Fruit fly (Drosophila melanogaster) whole organism, embryonic: ENCODE results near the gene CG43248.

Source experiments
- Awh ChIP-seq: fragments of 200-800 bp; sonication (Bioruptor generic); IDR thresholded peaks from 2 replicates; pipeline ENCODE4, ENCODE4 v1.3.6; 2022; ENCODE audit warnings: missing biosample characterization, missing genetic modification characterization
- Blimp-1 ChIP-seq: fragments of 200-800 bp; sonication (Bioruptor generic); optimal IDR thresholded peaks from 3 replicates; lab custom pipeline; 2018; ENCODE audit warnings: missing biosample characterization, missing genetic modification characterization, mild to moderate bottlenecking, moderate library complexity, missing genetic modification reagents
- CG10267 ChIP-seq: fragments of 200-800 bp; sonication (Bioruptor generic); optimal IDR thresholded peaks from 2 replicates; lab custom pipeline; 2018; ENCODE audit warnings: missing biosample characterization, mild to moderate bottlenecking, missing genetic modification characterization, moderate library complexity
- CG10274 ChIP-seq: fragments of 200-800 bp; sonication (Bioruptor generic); optimal IDR thresholded peaks from 3 replicates; lab custom pipeline; 2017; ENCODE audit warnings: missing biosample characterization, mild to moderate bottlenecking, missing genetic modification characterization
- CG11560 ChIP-seq: fragments of 200-800 bp; sonication (Bioruptor generic); IDR thresholded peaks from 3 replicates; pipeline ENCODE4 v1.3.6; 2022; ENCODE audit warnings: missing biosample characterization, missing genetic modification characterization
- CG12155 ChIP-seq: fragments of 200-800 bp; sonication (Bioruptor generic); optimal IDR thresholded peaks from 3 replicates; lab custom pipeline; 2016; ENCODE audit warnings: missing biosample characterization, missing genetic modification characterization
- CG15479 ChIP-seq: fragments of 200-800 bp; sonication (Bioruptor generic); optimal IDR thresholded peaks from 3 replicates; lab custom pipeline; 2019; ENCODE audit warnings: missing biosample characterization, mild to moderate bottlenecking, missing genetic modification characterization, moderate library complexity
- CG17829 ChIP-seq: fragments of 200-800 bp; optimal IDR thresholded peaks from 2 replicates; lab custom pipeline; 2019; ENCODE audit warnings: missing biosample characterization, mild to moderate bottlenecking, missing genetic modification characterization, moderate library complexity
- CG1832 ChIP-seq: fragments of 200-800 bp; sonication (Bioruptor generic); optimal IDR thresholded peaks from 2 replicates; lab custom pipeline; 2017; ENCODE audit warnings: missing biosample characterization, mild to moderate bottlenecking, missing genetic modification characterization, inconsistent platforms
- CG3065 ChIP-seq: fragments of 200-800 bp; sonication (Bioruptor generic); optimal IDR thresholded peaks from 2 replicates; lab custom pipeline; 2016; ENCODE audit warnings: missing biosample characterization, missing genetic modification characterization
- CG31388 ChIP-seq: fragments of 200-800 bp; sonication (Bioruptor generic); optimal IDR thresholded peaks from 2 replicates; lab custom pipeline; 2016; ENCODE audit warnings: missing biosample characterization, missing genetic modification characterization
- CG34224 ChIP-seq: fragments of 200-800 bp; sonication (Bioruptor generic); IDR thresholded peaks from 3 replicates; pipeline ENCODE4 v1.3.6; 2022; ENCODE audit warnings: missing biosample characterization, missing genetic modification characterization; ENCODE audit not compliant: partially characterized antibody
- CG4617 ChIP-seq: fragments of 200-800 bp; sonication (Bioruptor generic); optimal IDR thresholded peaks from 3 replicates; lab custom pipeline; 2016; ENCODE audit warnings: missing biosample characterization, missing genetic modification characterization, borderline replicate concordance
- CG4707 ChIP-seq: fragments of 200-800 bp; sonication (Bioruptor generic); optimal IDR thresholded peaks from 2 replicates; lab custom pipeline; 2018; ENCODE audit warnings: missing biosample characterization, mild to moderate bottlenecking, missing genetic modification characterization, moderate library complexity
- CG4730 ChIP-seq: fragments of 200-800 bp; sonication (Bioruptor generic); IDR thresholded peaks from 2 replicates; pipeline ENCODE4 v1.3.6; 2022; ENCODE audit warnings: missing biosample characterization, missing genetic modification characterization
- CG7745 ChIP-seq: fragments of 200-800 bp; sonication (Bioruptor generic); optimal IDR thresholded peaks from 2 replicates; lab custom pipeline; 2018; ENCODE audit warnings: missing biosample characterization, mild to moderate bottlenecking, missing genetic modification characterization, moderate library complexity
- CG8089 ChIP-seq: fragments of 200-800 bp; sonication (Bioruptor generic); optimal IDR thresholded peaks from 3 replicates; lab custom pipeline; 2016; ENCODE audit warnings: missing biosample characterization, missing genetic modification characterization
- CG8290 ChIP-seq, 3 experiments: fragments of 200-800 bp; sonication (Bioruptor generic); optimal IDR thresholded peaks; 2 replicates each; lab custom pipeline; 2016 to 2019; ENCODE audit warnings: missing biosample characterization in 3 of 3, missing genetic modification characterization in 3 of 3, mild to moderate bottlenecking in 2 of 3, moderate library complexity in 1 of 3
- CG8478 ChIP-seq: fragments of >200 bp; optimal IDR thresholded peaks from 2 replicates; lab custom pipeline; 2018
- Ets65A ChIP-seq: fragments of 200-800 bp; sonication (Bioruptor generic); peaks from one replicate; lab custom pipeline; 2016; ENCODE audit warnings: missing biosample characterization, missing genetic modification characterization
- Ets97D ChIP-seq: fragments of 200-800 bp; sonication (Bioruptor generic); optimal IDR thresholded peaks from 3 replicates; lab custom pipeline; 2016; ENCODE audit warnings: missing biosample characterization, missing genetic modification characterization
- Hey ChIP-seq: fragments of 200-800 bp; sonication (Bioruptor generic); optimal IDR thresholded peaks from 3 replicates; lab custom pipeline; 2018; ENCODE audit warnings: missing biosample characterization, mild to moderate bottlenecking, missing genetic modification characterization
- NfI ChIP-seq: fragments of 200-800 bp; sonication (Bioruptor generic); optimal IDR thresholded peaks from 3 replicates; lab custom pipeline; 2018; ENCODE audit warnings: missing biosample characterization, mild to moderate bottlenecking, missing genetic modification characterization, moderate library complexity
- Oli ChIP-seq: fragments of 200-800 bp; sonication (Bioruptor generic); optimal IDR thresholded peaks from 2 replicates; lab custom pipeline; 2018; ENCODE audit warnings: missing biosample characterization, mild to moderate bottlenecking, missing genetic modification characterization, moderate library complexity
- Optix ChIP-seq: fragments of 200-800 bp; sonication (Bioruptor generic); IDR thresholded peaks from 3 replicates; pipeline ENCODE4 v1.3.6; 2022; ENCODE audit warnings: missing biosample characterization, missing genetic modification characterization
- Poxn ChIP-seq: fragments of 200-800 bp; sonication (Bioruptor generic); IDR thresholded peaks from 2 replicates; pipeline ENCODE4 v1.3.6; 2022; ENCODE audit warnings: missing biosample characterization, missing genetic modification characterization
- Trl ChIP-seq, 3 experiments: fragments of >200 bp in 2 of 3; fragments of 200-800 bp in 1 of 3; sonication (Bioruptor generic) in 1 of 3; optimal IDR thresholded peaks; 2 replicates in 1 of 3; 3 replicates in 2 of 3; lab custom pipeline; 2016 to 2017; ENCODE audit warnings: missing biosample characterization in 1 of 3, missing genetic modification characterization in 1 of 3
- al ChIP-seq: fragments of 200-800 bp; sonication (Bioruptor generic); IDR thresholded peaks from 2 replicates; pipeline ENCODE4 v1.3.6; 2022; ENCODE audit warnings: missing biosample characterization, missing genetic modification characterization
- ap ChIP-seq: fragments of 200-800 bp; sonication (Bioruptor generic); IDR thresholded peaks from 2 replicates; pipeline ENCODE4 v1.3.6; 2022; ENCODE audit warnings: missing biosample characterization, missing genetic modification characterization
- dan ChIP-seq: fragments of 200-800 bp; sonication (Bioruptor generic); IDR thresholded peaks from 2 replicates; pipeline ENCODE4 v1.3.6; 2022; ENCODE audit warnings: missing biosample characterization, missing genetic modification characterization
- exex ChIP-seq: fragments of 200-800 bp; sonication (Bioruptor generic); optimal IDR thresholded peaks from 4 replicates; lab custom pipeline; 2018; ENCODE audit warnings: missing biosample characterization, mild to moderate bottlenecking, missing genetic modification characterization, moderate library complexity
- eyg ChIP-seq: fragments of 200-800 bp; sonication (Bioruptor generic); optimal IDR thresholded peaks from 3 replicates; lab custom pipeline; 2016; ENCODE audit warnings: missing biosample characterization, missing genetic modification characterization
- gem ChIP-seq: fragments of 200-800 bp; sonication (Bioruptor generic); optimal IDR thresholded peaks from 2 replicates; lab custom pipeline; 2019; ENCODE audit warnings: missing biosample characterization, mild to moderate bottlenecking, missing genetic modification characterization, moderate library complexity
- grn ChIP-seq: fragments of 200-800 bp; sonication (Bioruptor generic); optimal IDR thresholded peaks from 3 replicates; lab custom pipeline; 2017; ENCODE audit warnings: missing biosample characterization, missing genetic modification characterization
- insv ChIP-seq, 2 experiments: fragments of 200-800 bp; sonication (Bioruptor generic); optimal IDR thresholded peaks; 3 replicates each; lab custom pipeline; 2016 to 2018; ENCODE audit warnings: missing biosample characterization in 2 of 2, missing genetic modification characterization in 2 of 2
- lola ChIP-seq, 3 experiments: fragments of >200 bp in 2 of 3; fragments of 200-800 bp in 1 of 3; sonication (Bioruptor generic) in 1 of 3; optimal IDR thresholded peaks; 2 replicates each; lab custom pipeline; 2017 to 2019; ENCODE audit warnings: missing biosample characterization in 3 of 3, missing genetic modification characterization in 3 of 3, mild to moderate bottlenecking in 1 of 3, moderate library complexity in 1 of 3
- odd ChIP-seq: fragments of 200-800 bp; sonication (Bioruptor generic); optimal IDR thresholded peaks from 2 replicates; lab custom pipeline; 2017; ENCODE audit warnings: missing biosample characterization, mild to moderate bottlenecking, missing genetic modification characterization
- phol ChIP-seq: fragments of 200-800 bp; sonication (Bioruptor generic); optimal IDR thresholded peaks from 3 replicates; lab custom pipeline; 2018; ENCODE audit warnings: missing biosample characterization, mild to moderate bottlenecking, missing genetic modification characterization, moderate library complexity
- psq ChIP-seq: fragments of 200-800 bp; sonication (Bioruptor generic); optimal IDR thresholded peaks from 2 replicates; lab custom pipeline; 2017; ENCODE audit warnings: missing biosample characterization, missing genetic modification characterization
- pzg ChIP-seq: fragments of 200-800 bp; sonication (Bioruptor generic); optimal IDR thresholded peaks from 3 replicates; lab custom pipeline; 2018; ENCODE audit warnings: missing biosample characterization, mild to moderate bottlenecking, missing genetic modification characterization, moderate library complexity
- ro ChIP-seq: fragments of 200-800 bp; sonication (Bioruptor generic); IDR thresholded peaks from 2 replicates; pipeline ENCODE4 v1.3.6; 2022; ENCODE audit warnings: missing biosample characterization, missing genetic modification characterization
- sens ChIP-seq: fragments of 200-800 bp; sonication (Bioruptor generic); peaks from one replicate; lab custom pipeline; 2016; ENCODE audit warnings: missing biosample characterization, missing genetic modification characterization
- ttk ChIP-seq: fragments of 200-800 bp; sonication (Bioruptor generic); IDR thresholded peaks from 2 replicates; pipeline ENCODE4 v2.1.2; 2022; ENCODE audit warnings: missing biosample characterization, missing genetic modification characterization
- twi ChIP-seq: fragments of 200-800 bp; optimal IDR thresholded peaks from 2 replicates; lab custom pipeline; 2019; ENCODE audit warnings: missing biosample characterization, mild to moderate bottlenecking, missing genetic modification characterization, moderate library complexity
- vvl ChIP-seq: fragments of 200-800 bp; sonication (Bioruptor generic); IDR thresholded peaks from 2 replicates; pipeline ENCODE4 v1.3.6; 2022; ENCODE audit warnings: missing biosample characterization, missing genetic modification characterization
- z ChIP-seq: fragments of 200-800 bp; sonication (Bioruptor generic); IDR thresholded peaks from 3 replicates; pipeline ENCODE4 v1.3.6; 2022; ENCODE audit warnings: missing biosample characterization, missing genetic modification characterization
- zen ChIP-seq: fragments of 200-800 bp; sonication (Bioruptor generic); optimal IDR thresholded peaks from 3 replicates; lab custom pipeline; 2018; ENCODE audit warnings: missing biosample characterization, mild to moderate bottlenecking, missing genetic modification characterization, moderate library complexity
- zen2 ChIP-seq: fragments of 200-800 bp; sonication (Bioruptor generic); IDR thresholded peaks from 3 replicates; pipeline ENCODE4 v1.3.6; 2022; ENCODE audit warnings: missing biosample characterization, missing genetic modification characterization; ENCODE audit not compliant: partially characterized antibody
- zfh2 ChIP-seq: fragments of 200-800 bp; sonication (Bioruptor generic); optimal IDR thresholded peaks from 2 replicates; lab custom pipeline; 2016; ENCODE audit warnings: missing biosample characterization, missing genetic modification characterization

CG43248 gene

dm6 chr3L:15531423-15532325, at the start of gene CG43248:
TSS of gene CG43248 (minus strand) at chr3L:15531473.
- TF ChIP-seq CG8290 (GFP tag; optimal IDR thresholded peaks at IDR 0.05; lab: Kevin White, UChicago): no peak
- no peak for TF ChIP-seq CG8290 (tag; optimal IDR thresholded peaks at IDR 0.05; lab: Kevin White, UChicago)
- no peak for TF ChIP-seq Oli (tag; lab: Kevin White, UChicago)
- no peak for TF ChIP-seq Trl (optimal IDR thresholded peaks at IDR 0.05; lab: Kevin White, UChicago)
- TF ChIP-seq Trl (GFP tag; optimal IDR thresholded peaks at IDR 0.05; lab: Kevin White, UChicago): no peak
- peak; percentile 32; the same call in 1 of the 2 replicates for TF ChIP-seq vvl (GFP tag; lab: Robert Waterston, UW)
- TF ChIP-seq ro: no peak
- TF ChIP-seq CG4617 (GFP tag; lab: Kevin White, UChicago): no peak
- TF ChIP-seq ttk (GFP tag; lab: Robert Waterston, UW): no peak
- peak; percentile 82 for TF ChIP-seq exex (tag; lab: Kevin White, UChicago)
- no peak for TF ChIP-seq lola (GFP tag; optimal IDR thresholded peaks at IDR 0.05; lab: Kevin White, UChicago)
- TF ChIP-seq NfI (GFP tag; lab: Kevin White, UChicago): no peak
- no peak for TF ChIP-seq phol (tag; lab: Kevin White, UChicago)
- peak; percentile 42 for TF ChIP-seq CG15479 (GFP tag; lab: Kevin White, UChicago)
- no peak for TF ChIP-seq CG4730 (GFP tag; lab: Robert Waterston, UW)
- TF ChIP-seq zen2 (GFP tag; lab: Robert Waterston, UW): no peak
- TF ChIP-seq odd: no peak
- TF ChIP-seq CG4707 (GFP tag; lab: Kevin White, UChicago): no peak
- TF ChIP-seq CG11560 (tag; lab: Robert Waterston, UW): no peak
- peak; percentile 61 for TF ChIP-seq CG10274 (GFP tag; lab: Kevin White, UChicago)
- TF ChIP-seq CG10267 (tag; lab: Kevin White, UChicago): no peak
- TF ChIP-seq zen (tag; lab: Kevin White, UChicago): no peak
- no peak for TF ChIP-seq grn (GFP tag; lab: Kevin White, UChicago)
- TF ChIP-seq al (GFP tag; lab: Robert Waterston, UW): no peak
- TF ChIP-seq Blimp-1 (GFP tag; lab: Kevin White, UChicago): peak; percentile 30
- TF ChIP-seq Awh (GFP tag; lab: Robert Waterston, UW): no peak
- no peak for TF ChIP-seq psq
- TF ChIP-seq CG7745 (tag; lab: Kevin White, UChicago): peak; percentile 54
- no peak for TF ChIP-seq CG8089 (GFP tag; lab: Kevin White, UChicago)
- TF ChIP-seq dan (GFP tag; lab: Robert Waterston, UW): no peak
- TF ChIP-seq Ets97D (GFP tag; lab: Kevin White, UChicago): no peak
- no peak for TF ChIP-seq CG34224 (GFP tag; lab: Robert Waterston, UW)
- TF ChIP-seq twi (tag; lab: Kevin White, UChicago): peak; percentile 11
- no peak for TF ChIP-seq CG8478
- no peak for TF ChIP-seq CG17829
- no peak for TF ChIP-seq Poxn (GFP tag; lab: Robert Waterston, UW)
- no peak for TF ChIP-seq ap (GFP tag; lab: Robert Waterston, UW)
- no peak for TF ChIP-seq pzg (GFP tag; lab: Kevin White, UChicago)
- no peak for TF ChIP-seq CG12155 (GFP tag; lab: Kevin White, UChicago)
- peak; percentile 77 for TF ChIP-seq sens (GFP tag; lab: Kevin White, UChicago)
- TF ChIP-seq zfh2 (GFP tag; lab: Kevin White, UChicago): no peak
- TF ChIP-seq z: no peak
- no peak for TF ChIP-seq eyg
- no peak for TF ChIP-seq gem (tag; lab: Kevin White, UChicago)
- TF ChIP-seq insv (GFP tag; optimal IDR thresholded peaks at IDR 0.05; lab: Kevin White, UChicago): no peak
- no peak for TF ChIP-seq Ets65A (GFP tag; lab: Kevin White, UChicago)
- TF ChIP-seq Optix (GFP tag; lab: Robert Waterston, UW): no peak
- TF ChIP-seq CG3065 (GFP tag; lab: Kevin White, UChicago): no peak
- no peak for TF ChIP-seq CG31388 (GFP tag; lab: Kevin White, UChicago)
- TF ChIP-seq Hey (tag; lab: Kevin White, UChicago): peak; percentile 21
- TF ChIP-seq CG1832 (GFP tag; lab: Kevin White, UChicago): no peak
